Worm (Caenorhabditis elegans): ENCODE measurements around the gene C54F6.6.

C54F6.6 gene

DNA sequence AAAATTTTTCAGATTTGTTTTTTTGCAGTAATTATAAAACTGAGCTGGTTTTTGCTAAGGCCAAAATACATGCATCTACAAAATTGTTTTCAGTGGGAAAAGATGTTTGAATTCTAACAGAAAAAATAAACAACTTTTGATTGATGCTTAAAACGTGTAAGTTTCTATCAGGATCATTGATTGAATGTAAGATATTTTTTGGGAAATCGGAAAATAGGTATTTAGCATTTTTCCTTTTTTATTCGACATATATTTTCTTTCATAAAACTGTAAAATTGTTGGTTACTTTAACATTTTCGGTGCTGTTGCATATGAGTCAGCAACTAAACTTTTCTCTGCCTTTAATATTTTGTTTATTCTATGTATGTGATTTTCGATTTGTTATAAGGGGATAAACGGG lies 955 bp downstream of the C54F6.6 start, which contains the start of gene C54F6.20:
TSS of gene C54F6.20 (plus strand) at position 301 of the 400 bp plus-strand sequence.
- TF ChIP-seq sox-2 (GFP tag; IDR thresholded peaks at IDR 0.05) (no peak), fax-1 (tag; optimal IDR thresholded peaks at IDR 0.05) (no peak), ztf-16 (tag; optimal IDR thresholded peaks at IDR 0.05) (no peak), mec-3 (tag; optimal IDR thresholded peaks at IDR 0.05; ENCODE audit: borderline replicate concordance) (no peak), nfya-1 (tag; optimal IDR thresholded peaks at IDR 0.05) (no peak), pqm-1 (tag; optimal IDR thresholded peaks at IDR 0.05) (no peak), ceh-34 (tag; optimal IDR thresholded peaks at IDR 0.05) (no peak)

DNA sequence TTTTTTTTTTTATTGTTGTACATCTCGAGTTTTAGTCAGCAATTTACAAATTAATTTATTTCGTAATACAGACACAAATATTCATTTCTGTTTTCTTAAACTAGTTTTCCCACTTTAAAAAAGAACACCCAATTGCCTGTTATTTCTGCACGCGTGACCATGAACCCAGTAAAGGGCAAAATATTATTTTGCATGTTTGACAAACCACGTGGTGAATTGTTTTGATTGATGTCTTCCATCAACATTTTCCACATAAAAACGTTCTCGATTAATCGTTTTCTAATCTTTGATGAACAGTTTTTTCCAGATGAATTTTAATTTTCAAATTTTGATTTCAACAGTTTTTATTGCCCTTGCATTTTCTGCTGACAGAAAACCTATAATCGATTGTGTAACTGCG lies 2.2 kb downstream of the C54F6.6 start, which contains the start of gene C54F6.18:
TSS of gene C54F6.18 (plus strand) at position 301 of the 400 bp plus-strand sequence.
- TF ChIP-seq ceh-14 (tag; optimal IDR thresholded peaks at IDR 0.05): no peak

DNA sequence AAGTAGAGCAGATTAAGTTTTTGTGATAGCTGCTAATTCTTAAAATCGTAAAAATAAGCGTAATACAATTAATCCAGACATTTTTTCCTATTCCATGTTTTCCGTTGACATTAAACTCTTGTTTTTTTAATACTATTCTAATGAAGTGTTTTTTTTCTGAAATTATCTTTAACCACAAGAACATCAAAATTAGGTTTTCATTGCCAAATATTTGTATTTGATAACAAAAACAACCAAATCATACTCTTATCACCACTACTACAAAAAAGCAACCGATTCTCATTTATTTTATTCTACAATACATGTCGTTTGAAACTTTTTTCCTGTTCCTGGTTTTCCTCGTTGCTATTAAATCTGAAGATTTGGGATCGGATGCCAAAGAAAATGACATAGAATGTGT lies 3.7 kb downstream of the C54F6.6 start, which contains the start of gene C54F6.17:
TSS of gene C54F6.17 (plus strand) at position 301 of the 400 bp plus-strand sequence.
- TF ChIP-seq F13H6.1 (tag; optimal IDR thresholded peaks at IDR 0.05) (no peak), C08G9.2 (tag; optimal IDR thresholded peaks at IDR 0.05) (no peak), gmeb-2 (tag; optimal IDR thresholded peaks at IDR 0.05) (no peak), hlh-13 (GFP tag; optimal IDR thresholded peaks at IDR 0.05) (no peak)

DNA sequence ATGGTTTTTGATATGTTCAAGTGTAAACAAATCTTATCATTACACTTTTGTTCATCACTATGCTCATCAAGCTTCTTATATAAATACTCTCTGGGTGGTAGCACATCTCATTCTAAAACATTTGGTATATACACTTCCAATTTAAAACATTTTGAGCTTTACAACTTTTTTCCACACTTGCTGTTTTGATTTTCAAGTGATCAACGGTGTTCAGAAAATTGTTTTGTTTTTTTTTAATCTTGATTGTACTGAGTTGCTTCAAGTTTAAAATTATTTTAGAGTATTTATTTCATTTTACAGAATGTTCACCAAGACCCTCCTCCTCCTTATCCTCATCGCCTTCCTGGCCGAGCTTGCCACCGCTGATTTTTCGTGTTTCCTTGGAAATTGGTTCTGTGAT lies 5.3 kb downstream of the C54F6.6 start, which contains the start of gene C54F6.5:
TSS of gene C54F6.5 (plus strand) at position 301 of the 400 bp plus-strand sequence.
- TF ChIP-seq gmeb-2 (tag; optimal IDR thresholded peaks at IDR 0.05) (no peak), unc-42 (tag; optimal IDR thresholded peaks at IDR 0.05) (no peak), elt-4 (tag; optimal IDR thresholded peaks at IDR 0.05) (no peak), ceh-9 (tag; optimal IDR thresholded peaks at IDR 0.05) (no peak), F13H6.1 (tag; optimal IDR thresholded peaks at IDR 0.05) (no peak), ttx-3 (tag; optimal IDR thresholded peaks at IDR 0.05) (no peak), fax-1 (tag; optimal IDR thresholded peaks at IDR 0.05) (no peak), Y22D7AL.16 (tag; optimal IDR thresholded peaks at IDR 0.05) (no peak), hlh-30 (tag; optimal IDR thresholded peaks at IDR 0.05; ENCODE audit: insufficient read depth) (no peak), sdc-2 (tag; optimal IDR thresholded peaks at IDR 0.05) (no peak), ztf-16 (tag; optimal IDR thresholded peaks at IDR 0.05) (no peak), lin-11 (tag; optimal IDR thresholded peaks at IDR 0.05) (no peak), ceh-6 (GFP tag; optimal IDR thresholded peaks at IDR 0.05) (no peak), hlh-13 (GFP tag; optimal IDR thresholded peaks at IDR 0.05) (no peak), ets-4 (tag; optimal IDR thresholded peaks at IDR 0.05) (no peak), pha-2 (tag; optimal IDR thresholded peaks at IDR 0.05) (no peak), T23F11.4 (GFP tag; optimal IDR thresholded peaks at IDR 0.05) (no peak), sox-2 (GFP tag; IDR thresholded peaks at IDR 0.05) (no peak), unc-3 (GFP tag; conservative IDR thresholded peaks at IDR 0.05) (no peak), unc-3 (tag; optimal IDR thresholded peaks at IDR 0.05) (no peak)

DNA sequence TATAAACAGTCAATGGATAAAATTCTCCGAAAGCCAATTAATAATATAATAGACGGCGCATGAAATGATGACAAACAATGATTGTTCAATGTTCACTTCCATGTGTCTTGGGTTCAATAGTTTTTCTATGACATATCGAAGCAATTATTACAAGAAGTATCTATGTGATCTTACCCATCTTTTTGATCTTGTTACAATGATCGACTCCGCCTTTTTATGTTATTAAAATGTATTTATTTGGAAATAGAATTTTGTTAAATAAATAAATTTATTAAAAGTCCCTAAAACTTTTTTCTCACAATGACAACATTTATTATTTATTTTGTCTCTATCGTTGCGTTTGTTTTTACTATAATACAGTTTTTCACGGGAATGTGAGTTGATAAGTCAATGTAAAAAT lies 6.3 kb downstream of the C54F6.6 start, which contains the start of gene swt-2:
TSS of gene swt-2 (plus strand) at position 301 of the 400 bp plus-strand sequence.
- no peak for TF ChIP-seq tbx-7 (tag; optimal IDR thresholded peaks at IDR 0.05)

DNA sequence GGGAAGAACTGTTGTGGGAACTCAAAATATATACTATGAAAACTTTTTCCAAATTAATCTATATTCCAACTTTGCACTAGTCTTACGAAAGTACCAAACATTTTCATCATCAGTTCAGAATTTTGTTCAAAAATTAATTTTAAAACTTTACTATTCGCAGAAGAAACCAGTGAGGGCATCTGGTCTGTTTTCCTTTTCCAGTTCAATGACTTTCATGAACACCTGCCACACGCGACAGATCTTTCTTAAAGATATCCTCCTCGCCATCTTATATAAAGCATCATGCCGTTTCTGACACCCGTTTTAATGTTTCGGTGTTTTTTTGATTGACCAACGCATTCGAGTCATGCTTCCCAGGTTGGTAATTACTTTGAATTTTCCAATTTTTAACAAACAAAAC lies 9.5 kb downstream of the C54F6.6 start, which contains the start of gene C54F6.3:
TSS of gene C54F6.3 (plus strand) at position 301 of the 400 bp plus-strand sequence.
- TF ChIP-seq pax-1 (tag; optimal IDR thresholded peaks at IDR 0.05) (no peak), ceh-18 (tag; optimal IDR thresholded peaks at IDR 0.05) (no peak), hlh-13 (GFP tag; optimal IDR thresholded peaks at IDR 0.05) (no peak), ama-1 (optimal IDR thresholded peaks at IDR 0.05) (no peak)

DNA sequence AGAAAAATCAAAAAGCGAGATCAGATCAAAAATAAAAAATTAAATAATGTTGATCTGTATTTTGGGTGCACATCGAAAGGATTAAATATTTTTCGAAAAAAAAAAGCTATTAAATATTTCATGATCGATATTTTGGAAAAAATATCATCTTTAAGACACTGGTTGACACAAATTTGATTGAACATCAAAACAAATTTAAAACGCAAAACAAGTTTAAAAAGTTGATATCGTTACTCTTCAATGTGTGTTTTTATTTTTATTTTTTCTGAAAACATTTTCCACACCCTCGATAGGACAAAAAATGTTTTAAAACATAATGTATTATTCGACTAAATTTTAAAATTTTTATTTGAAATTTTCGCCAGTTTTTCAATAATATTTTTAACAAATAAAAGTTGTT lies 14.5 kb downstream of the C54F6.6 start, which contains the start of gene C54F6.12:
TSS of gene C54F6.12 (minus strand) at position 101 of the 400 bp plus-strand sequence.
- TF ChIP-seq ceh-45 (GFP tag; IDR thresholded peaks at IDR 0.05) (no peak), ceh-14 (tag; optimal IDR thresholded peaks at IDR 0.05) (no peak), ceh-22 (tag; optimal IDR thresholded peaks at IDR 0.05) (no peak), pqm-1 (tag; optimal IDR thresholded peaks at IDR 0.05) (no peak), ceh-30 (tag; optimal IDR thresholded peaks at IDR 0.05) (no peak)
